Worm (Caenorhabditis elegans): Measurements from ENCODE around the gene F08A7.1.

The F08A7.1 gene

ce11 chrIV:17440417-17440816 lies at the start of gene F08A7.1:
TSS of gene F08A7.1 (plus strand) at chrIV:17440607.
- TF ChIP-seq nhr-28 (tag; optimal IDR thresholded peaks at IDR 0.05) (peak; percentile 67), attf-4 (tag; optimal IDR thresholded peaks at IDR 0.05) (no peak), nhr-41 (GFP tag; IDR thresholded peaks at IDR 0.05) (no peak), cey-2 (tag; optimal IDR thresholded peaks at IDR 0.05; ENCODE audit: borderline replicate concordance, insufficient read depth) (no peak), nhr-102 (tag; optimal IDR thresholded peaks at IDR 0.05) (no peak), ceh-32 (tag; optimal IDR thresholded peaks at IDR 0.05; ENCODE audit: poor library complexity) (no peak), dve-1 (tag; optimal IDR thresholded peaks at IDR 0.05; ENCODE audit: insufficient read depth) (peak; percentile 56), hlh-11 (tag; optimal IDR thresholded peaks at IDR 0.05) (peak; percentile 24), nhr-77 (tag; optimal IDR thresholded peaks at IDR 0.05) (peak; percentile 0), daf-16 (GFP tag; optimal IDR thresholded peaks at IDR 0.05) (no peak), daf-16 (tag; optimal IDR thresholded peaks at IDR 0.05) (peak; percentile 48), php-3 (GFP tag; IDR thresholded peaks at IDR 0.05) (peak; percentile 64), skn-1 (tag; optimal IDR thresholded peaks at IDR 0.05) (no peak), pqm-1 (tag; optimal IDR thresholded peaks at IDR 0.05) (peak; percentile 72), hlh-30 (tag; optimal IDR thresholded peaks at IDR 0.05; ENCODE audit: insufficient read depth) (peak; percentile 12)

- TF ChIP-seq lsy-2 (tag; optimal IDR thresholded peaks at IDR 0.05), result no peak
- TF ChIP-seq daf-16 (GFP tag; optimal IDR thresholded peaks at IDR 0.05), result no peak
- no peak for TF ChIP-seq daf-16 (tag; optimal IDR thresholded peaks at IDR 0.05)
- no peak for TF ChIP-seq fkh-10 (GFP tag; optimal IDR thresholded peaks at IDR 0.05)
- no peak for TF ChIP-seq ZK546.5 (tag; optimal IDR thresholded peaks at IDR 0.05)
- TF ChIP-seq saeg-2 (GFP tag; IDR thresholded peaks at IDR 0.05), result no peak
- TF ChIP-seq nhr-41 (GFP tag; IDR thresholded peaks at IDR 0.05), result no peak
- TF ChIP-seq lin-39 (tag; optimal IDR thresholded peaks at IDR 0.05), result no peak
- no peak for TF ChIP-seq F44E2.7 (GFP tag; IDR thresholded peaks at IDR 0.05)
- TF ChIP-seq cey-2 (tag; optimal IDR thresholded peaks at IDR 0.05; ENCODE audit: borderline replicate concordance, insufficient read depth), result no peak
- no peak for TF ChIP-seq Y5F2A.4 (GFP tag; optimal IDR thresholded peaks at IDR 0.05)
- no peak for TF ChIP-seq jun-1 (tag; optimal IDR thresholded peaks at IDR 0.05)
- no peak for TF ChIP-seq mxl-3 (GFP tag; optimal IDR thresholded peaks at IDR 0.05)
Observed at ce11 chrIV:17395910-17396309, 44.5 kb upstream of the F08A7.1 start, which contains the start of gene sru-15. TSS of gene sru-15 (plus strand) at chrIV:17396210.

- no peak for TF ChIP-seq dve-1 (tag; optimal IDR thresholded peaks at IDR 0.05; ENCODE audit: insufficient read depth)
- TF ChIP-seq lim-7 (GFP tag; IDR thresholded peaks at IDR 0.05), result no peak
- TF ChIP-seq ceh-32 (tag; optimal IDR thresholded peaks at IDR 0.05; ENCODE audit: poor library complexity), result no peak
- no peak for TF ChIP-seq daf-8 (GFP tag; IDR thresholded peaks at IDR 0.05)
- TF ChIP-seq ztf-11 (tag; optimal IDR thresholded peaks at IDR 0.05), result no peak
Observed at ce11 chrIV:17399455-17399854, 41.0 kb upstream of the F08A7.1 start, which contains the start of gene T02D1.4. TSS of gene T02D1.4 (plus strand) at chrIV:17399755.

- no peak for TF ChIP-seq hlh-11 (tag; optimal IDR thresholded peaks at IDR 0.05)
- no peak for TF ChIP-seq daf-16 (GFP tag; optimal IDR thresholded peaks at IDR 0.05)
- TF ChIP-seq daf-16 (tag; optimal IDR thresholded peaks at IDR 0.05), result peak; percentile 55
- TF ChIP-seq nhr-76 (tag; optimal IDR thresholded peaks at IDR 0.05), result no peak
- TF ChIP-seq R02D3.7 (tag; optimal IDR thresholded peaks at IDR 0.05), result no peak
- no peak for TF ChIP-seq egl-43 (GFP tag; IDR thresholded peaks at IDR 0.05)
- no peak for TF ChIP-seq fos-1 (tag; optimal IDR thresholded peaks at IDR 0.05)
- peak; percentile 40 for TF ChIP-seq pqm-1 (tag; optimal IDR thresholded peaks at IDR 0.05)
- TF ChIP-seq zfp-2 (tag; optimal IDR thresholded peaks at IDR 0.05), result no peak
- no peak for TF ChIP-seq zip-2 (tag; optimal IDR thresholded peaks at IDR 0.05)
- no peak for TF ChIP-seq lin-29 (GFP tag; IDR thresholded peaks at IDR 0.05)
- peak; percentile 34 for TF ChIP-seq nhr-28 (tag; optimal IDR thresholded peaks at IDR 0.05)
- TF ChIP-seq ceh-44 (GFP tag; IDR thresholded peaks at IDR 0.05), result no peak
- no peak for TF ChIP-seq F44E2.7 (GFP tag; IDR thresholded peaks at IDR 0.05)
Observed at ce11 chrIV:17405530-17405929, 34.9 kb upstream of the F08A7.1 start, which contains the start of gene pmp-4. TSS of gene pmp-4 (minus strand) at chrIV:17405630.

Data from whole organism, L4 larva.